Worm (Caenorhabditis elegans) whole organism, L4/young adult: ENCODE measurements around the gene E02A10.3.

Experiments used
- dao-5 ChIP-seq: sonication (generic microtip); optimal IDR thresholded peaks from 2 replicates; lab custom pipeline; 2016; ENCODE audit warnings: missing genotype, missing genetic modification characterization, moderate library complexity, missing compliant biosample characterization
- him-1 ChIP-seq: sonication (generic microtip); optimal IDR thresholded peaks from 2 replicates; lab custom pipeline; 2016; ENCODE audit warnings: missing genotype, missing genetic modification reagents, missing genetic modification characterization, missing compliant biosample characterization

ce11 chrV:12576495-12576947, 2.9 kb upstream of the E02A10.3 start, which contains the start of gene grl-23:
- no peak for TF ChIP-seq him-1
- TF ChIP-seq dao-5 (tag; lab: Kevin White, UChicago), result no peak
